Worm (Caenorhabditis elegans): ENCODE data around the gene slc-46A.
A peak's percentile ranks its signal among the peaks of the same experiment; 100 is the strongest.

Gene slc-46A

ce11 chrIV:5318835-5319303 is at the start of gene slc-46A:
TSS of gene slc-46A (plus strand) at chrIV:5319253.
- TF ChIP-seq alr-1 (tag; optimal IDR thresholded peaks at IDR 0.05; ENCODE audit: borderline replicate concordance) (no peak), nhr-71 (tag; optimal IDR thresholded peaks at IDR 0.05) (peak; percentile 26), dpl-1 (GFP tag; optimal IDR thresholded peaks at IDR 0.05) (peak in 2 of 3 experiments; percentile 0 to 8), lsy-2 (tag; optimal IDR thresholded peaks at IDR 0.05) (peak; percentile 20 to 24), ces-1 (GFP tag; optimal IDR thresholded peaks at IDR 0.05) (no peak), aly-2 (tag; optimal IDR thresholded peaks at IDR 0.05) (no peak), unc-130 (tag; optimal IDR thresholded peaks at IDR 0.05) (no peak), swsn-7 (tag; optimal IDR thresholded peaks at IDR 0.05) (peak; percentile 24), irx-1 (tag; optimal IDR thresholded peaks at IDR 0.05) (no peak), egl-13 (tag; optimal IDR thresholded peaks at IDR 0.05) (no peak), nhr-85 (tag) (peak; percentile 77), mab-9 (GFP tag; IDR thresholded peaks at IDR 0.05) (no peak), pax-3 (tag; optimal IDR thresholded peaks at IDR 0.05) (no peak), mep-1 (tag; optimal IDR thresholded peaks at IDR 0.05) (peak; percentile 20), fkh-8 (tag; optimal IDR thresholded peaks at IDR 0.05) (no peak), elt-2 (tag; optimal IDR thresholded peaks at IDR 0.05) (peak; percentile 2), nhr-12 (tag; optimal IDR thresholded peaks at IDR 0.05) (no peak), pag-3 (tag; optimal IDR thresholded peaks at IDR 0.05; ENCODE audit: borderline replicate concordance, insufficient read depth) (no peak), aha-1 (tag; optimal IDR thresholded peaks at IDR 0.05) (no peak), elt-3 (tag; optimal IDR thresholded peaks at IDR 0.05) (peak in 1 of 6 experiments; percentile 8), efl-1 (optimal IDR thresholded peaks at IDR 0.05) (peak; percentile 49 to 50), efl-1 (GFP tag; optimal IDR thresholded peaks at IDR 0.05 in 1 of 2) (peak in 1 of 2 experiments; percentile 18), lin-13 (GFP tag; optimal IDR thresholded peaks at IDR 0.05) (no peak), unc-62 (GFP tag; optimal IDR thresholded peaks at IDR 0.05) (no peak), lin-35 (GFP tag; optimal IDR thresholded peaks at IDR 0.05) (peak in 1 of 2 experiments; percentile 37), fkh-4 (tag; optimal IDR thresholded peaks at IDR 0.05; ENCODE audit: borderline replicate concordance) (no peak), ztf-11 (tag; optimal IDR thresholded peaks at IDR 0.05) (no peak), ceh-90 (tag; optimal IDR thresholded peaks at IDR 0.05) (no peak), snpc-4 (tag; optimal IDR thresholded peaks at IDR 0.05) (peak; percentile 51), nhr-77 (tag; optimal IDR thresholded peaks at IDR 0.05) (no peak), nhr-20 (tag; optimal IDR thresholded peaks at IDR 0.05) (peak; percentile 43)

DNA sequence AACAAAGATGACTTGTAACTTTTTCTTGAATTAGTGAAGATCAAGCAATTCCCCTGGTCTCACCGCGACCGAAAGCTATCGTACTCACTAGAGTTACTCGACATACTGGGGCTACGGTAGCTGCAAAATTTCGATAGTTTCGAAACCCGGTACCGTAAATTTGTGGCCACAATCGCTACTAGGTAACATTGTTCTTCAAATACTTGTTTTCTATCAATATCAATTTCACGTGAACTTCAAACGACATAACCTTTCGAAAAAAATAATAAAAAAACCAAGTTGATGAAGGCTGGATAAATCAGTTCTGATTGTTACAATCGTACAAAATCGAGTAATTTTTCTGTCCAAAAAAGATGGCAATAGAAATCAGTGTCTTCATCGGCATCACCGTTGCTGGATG is 46.5 kb upstream of the slc-46A start, which contains the start of gene F36H12.3:
TSS of gene F36H12.3 (plus strand) at position 301 of the 400 bp plus-strand sequence.
- TF ChIP-seq ama-1 (optimal IDR thresholded peaks at IDR 0.05) (no peak), grh-1 (GFP tag; IDR thresholded peaks at IDR 0.05) (no peak), ceh-63 (GFP tag; optimal IDR thresholded peaks at IDR 0.05) (no peak), hlh-4 (tag; optimal IDR thresholded peaks at IDR 0.05) (no peak), zip-4 (GFP tag; optimal IDR thresholded peaks at IDR 0.05) (no peak), tbx-2 (tag; optimal IDR thresholded peaks at IDR 0.05) (no peak), nhr-71 (tag; optimal IDR thresholded peaks at IDR 0.05) (no peak)

DNA sequence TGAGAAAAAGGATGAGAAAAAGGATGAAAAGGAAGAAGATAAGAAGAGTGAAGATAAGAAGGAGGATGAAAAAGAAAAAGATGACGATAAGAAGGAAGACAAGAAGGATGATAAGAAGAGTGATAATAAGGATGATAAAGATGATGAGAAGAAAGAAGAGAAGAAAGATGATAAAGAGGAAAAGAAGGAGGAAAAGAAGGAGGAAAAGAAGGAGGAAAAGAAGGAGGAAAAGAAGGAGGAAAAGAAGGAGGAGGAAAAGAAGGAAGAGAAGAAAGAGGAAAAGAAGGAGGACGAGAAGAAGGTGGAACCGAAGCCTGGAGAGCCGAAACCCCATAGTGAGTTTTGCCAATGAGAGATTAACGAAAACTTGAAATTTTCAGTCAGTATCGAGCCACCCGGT is 45.7 kb upstream of the slc-46A start:
- TF ChIP-seq nhr-237 (tag; optimal IDR thresholded peaks at IDR 0.05) (no peak), mdl-1 (tag; optimal IDR thresholded peaks at IDR 0.05) (no peak), nhr-47 (tag; optimal IDR thresholded peaks at IDR 0.05) (no peak), nhr-90 (tag; optimal IDR thresholded peaks at IDR 0.05; ENCODE audit: poor library complexity) (no peak), hlh-4 (tag; optimal IDR thresholded peaks at IDR 0.05) (no peak), egl-27 (tag; optimal IDR thresholded peaks at IDR 0.05) (no peak), nhr-77 (tag; optimal IDR thresholded peaks at IDR 0.05) (no peak), aha-1 (tag; optimal IDR thresholded peaks at IDR 0.05) (no peak), unc-30 (tag; optimal IDR thresholded peaks at IDR 0.05) (no peak), blmp-1 (tag; optimal IDR thresholded peaks at IDR 0.05) (no peak), sptf-1 (tag; optimal IDR thresholded peaks at IDR 0.05) (no peak), lir-3 (tag; optimal IDR thresholded peaks at IDR 0.05; ENCODE audit: poor library complexity) (no peak), lin-39 (tag; optimal IDR thresholded peaks at IDR 0.05) (no peak), mab-9 (GFP tag; IDR thresholded peaks at IDR 0.05) (no peak), isw-1 (GFP tag; IDR thresholded peaks at IDR 0.05) (no peak), C16A3.4 (tag; optimal IDR thresholded peaks at IDR 0.05) (no peak), ceh-88 (GFP tag; IDR thresholded peaks at IDR 0.05) (no peak), efl-3 (GFP tag; optimal IDR thresholded peaks at IDR 0.05) (no peak), skn-1 (tag; optimal IDR thresholded peaks at IDR 0.05) (no peak)

All from whole organism, L1 larva.